Fruit fly (Drosophila melanogaster) whole organism, embryonic: Measurements from ENCODE around the gene CG33543.

ENCODE experiments used
- Bgb ChIP-seq: fragments of 200-800 bp; sonication (Bioruptor generic); IDR thresholded peaks from 2 replicates; pipeline ENCODE4 v1.3.6; 2022; ENCODE audit warnings: missing biosample characterization, missing genetic modification characterization; ENCODE audit not compliant: partially characterized antibody
- CG17612 ChIP-seq: fragments of 200-800 bp; sonication (Bioruptor generic); IDR thresholded peaks from 2 replicates; pipeline ENCODE4 v1.3.6; 2022; ENCODE audit warnings: missing biosample characterization, missing genetic modification characterization
- Poxn ChIP-seq: fragments of 200-800 bp; sonication (Bioruptor generic); IDR thresholded peaks from 2 replicates; pipeline ENCODE4 v1.3.6; 2022; ENCODE audit warnings: missing biosample characterization, missing genetic modification characterization
- fru ChIP-seq: fragments of >200 bp; optimal IDR thresholded peaks from 2 replicates; lab custom pipeline; 2017

dm6 chr2L:2042072-2042471 is 36.0 kb upstream of the CG33543 start:
- TF ChIP-seq Bgb (GFP tag; lab: Robert Waterston, UW) (no peak), fru (lab: Kevin White, UChicago) (no peak), CG17612 (GFP tag; lab: Robert Waterston, UW) (no peak), Poxn (GFP tag; lab: Robert Waterston, UW) (no peak)
